Worm (Caenorhabditis elegans) whole organism, L2 larva: ENCODE data around the gene C08F1.8.

Source experiments
- F13H6.1 ChIP-seq: sonication (generic microtip); optimal IDR thresholded peaks from 2 replicates; lab custom pipeline; 2016; ENCODE audit warnings: missing genetic modification characterization, missing compliant biosample characterization
- R02D3.7 ChIP-seq: fragments of 150-350 bp; optimal IDR thresholded peaks from 2 replicates; lab custom pipeline; 2014; ENCODE audit warnings: missing biosample characterization, missing genetic modification characterization
- ZK546.5 ChIP-seq: sonication (generic microtip); optimal IDR thresholded peaks from 2 replicates; lab custom pipeline; 2017; ENCODE audit warnings: missing biosample characterization, missing genetic modification characterization
- alr-1 ChIP-seq: fragments of 150-350 bp; optimal IDR thresholded peaks from 2 replicates; lab custom pipeline; 2014; ENCODE audit warnings: missing biosample characterization, missing genetic modification characterization
- aly-2 ChIP-seq: fragments of 150-350 bp; optimal IDR thresholded peaks from 2 replicates; lab custom pipeline; 2014; ENCODE audit warnings: missing biosample characterization, missing genetic modification characterization
- ama-1 ChIP-seq: fragments of 150-350 bp; optimal IDR thresholded peaks from 2 replicates; lab custom pipeline; 2018; ENCODE audit warnings: inconsistent platforms
- blmp-1 ChIP-seq: sonication (generic microtip); optimal IDR thresholded peaks from 2 replicates; lab custom pipeline; 2017; ENCODE audit warnings: missing genetic modification characterization, mild to moderate bottlenecking, missing compliant biosample characterization, antibody characterized with exemption, moderate library complexity; ENCODE audit not compliant: insufficient read depth
- ceh-16 ChIP-seq: fragments of 150-350 bp; optimal IDR thresholded peaks from 2 replicates; lab custom pipeline; 2014; ENCODE audit warnings: missing biosample characterization, missing genetic modification characterization
- ceh-82 ChIP-seq: fragments of 150-350 bp; optimal IDR thresholded peaks from 2 replicates; lab custom pipeline; 2014; ENCODE audit warnings: missing biosample characterization, missing genetic modification characterization
- dmd-4 ChIP-seq: sonication (generic microtip); optimal IDR thresholded peaks from 2 replicates; lab custom pipeline; 2017; ENCODE audit warnings: missing biosample characterization, missing genetic modification characterization
- egl-27 ChIP-seq: sonication (generic microtip); optimal IDR thresholded peaks from 3 replicates; lab custom pipeline; 2017; ENCODE audit warnings: missing biosample characterization, missing genetic modification reagents, missing genetic modification characterization
- elt-1 ChIP-seq: fragments of 150-350 bp; optimal IDR thresholded peaks from 2 replicates; lab custom pipeline; 2014; ENCODE audit warnings: missing biosample characterization, missing genetic modification characterization
- elt-3 ChIP-seq: sonication (generic microtip); optimal IDR thresholded peaks from 2 replicates; lab custom pipeline; 2017; ENCODE audit warnings: missing biosample characterization, missing genetic modification characterization
- fos-1 ChIP-seq: fragments of 150-350 bp; optimal IDR thresholded peaks from 2 replicates; lab custom pipeline; 2014; ENCODE audit warnings: missing biosample characterization, missing genetic modification characterization
- gmeb-1 ChIP-seq: fragments of 150-350 bp; optimal IDR thresholded peaks from 2 replicates; lab custom pipeline; 2014; ENCODE audit warnings: missing biosample characterization, missing genetic modification characterization
- lin-13 ChIP-seq: fragments of 150-350 bp; optimal IDR thresholded peaks from 2 replicates; lab custom pipeline; 2014; ENCODE audit warnings: missing biosample characterization, missing genetic modification reagents, missing genetic modification characterization
- lin-39 ChIP-seq: fragments of 150-350 bp; optimal IDR thresholded peaks from 2 replicates; lab custom pipeline; 2014; ENCODE audit warnings: missing biosample characterization, missing genetic modification reagents, missing genetic modification characterization
- mab-5 ChIP-seq: fragments of 150-350 bp; optimal IDR thresholded peaks from 2 replicates; lab custom pipeline; 2014; ENCODE audit warnings: missing biosample characterization, missing genetic modification characterization
- mbf-1 ChIP-seq: sonication (generic microtip); optimal IDR thresholded peaks from 2 replicates; lab custom pipeline; 2017; ENCODE audit warnings: missing biosample characterization, missing genetic modification characterization
- mdl-1 ChIP-seq, 2 experiments: fragments of 150-350 bp in 1 of 2; sonication (generic microtip) in 1 of 2; optimal IDR thresholded peaks; 2 replicates each; lab custom pipeline; 2017; ENCODE audit warnings: missing biosample characterization in 2 of 2, missing genetic modification characterization in 2 of 2
- nhr-10 ChIP-seq: sonication (generic microtip); optimal IDR thresholded peaks from 2 replicates; lab custom pipeline; 2017; ENCODE audit warnings: missing biosample characterization, missing genetic modification characterization
- nhr-129 ChIP-seq: fragments of 150-350 bp; optimal IDR thresholded peaks from 2 replicates; lab custom pipeline; 2014; ENCODE audit warnings: missing biosample characterization, missing genetic modification characterization
- nhr-21 ChIP-seq: fragments of 150-350 bp; optimal IDR thresholded peaks from 2 replicates; lab custom pipeline; 2014; ENCODE audit warnings: missing biosample characterization, missing genetic modification characterization
- nhr-23 ChIP-seq: fragments of 150-350 bp; optimal IDR thresholded peaks from 2 replicates; lab custom pipeline; 2014; ENCODE audit warnings: missing biosample characterization, missing genetic modification reagents, missing genetic modification characterization
- nhr-237 ChIP-seq: fragments of 150-350 bp; optimal IDR thresholded peaks from 2 replicates; lab custom pipeline; 2014; ENCODE audit warnings: missing biosample characterization, missing genetic modification characterization
- nhr-77 ChIP-seq: fragments of 150-350 bp; optimal IDR thresholded peaks from 2 replicates; lab custom pipeline; 2014; ENCODE audit warnings: missing biosample characterization, missing genetic modification characterization
- sem-4 ChIP-seq: fragments of 150-350 bp; optimal IDR thresholded peaks from 2 replicates; lab custom pipeline; 2014; ENCODE audit warnings: missing biosample characterization, missing genetic modification reagents, missing genetic modification characterization
- skn-1 ChIP-seq: sonication (generic microtip); optimal IDR thresholded peaks from 2 replicates; lab custom pipeline; 2017; ENCODE audit warnings: missing biosample characterization, missing genetic modification characterization
- sma-3 ChIP-seq: sonication (generic microtip); optimal IDR thresholded peaks from 2 replicates; lab custom pipeline; 2016; ENCODE audit warnings: missing genetic modification reagents, missing genetic modification characterization, missing compliant biosample characterization
- sma-9 ChIP-seq, 2 experiments: fragments of 150-350 bp in 1 of 2; sonication (generic microtip) in 1 of 2; optimal IDR thresholded peaks; 2 replicates each; lab custom pipeline; 2014 to 2016; ENCODE audit warnings: missing genetic modification characterization in 2 of 2, mild to moderate bottlenecking in 1 of 2, missing biosample characterization in 1 of 2, missing compliant biosample characterization in 1 of 2, missing genetic modification reagents in 1 of 2, moderate library complexity in 1 of 2
- unc-55 ChIP-seq: fragments of 150-350 bp; sonication (generic microtip); optimal IDR thresholded peaks from 3 replicates; lab custom pipeline; 2014; ENCODE audit warnings: missing biosample characterization, missing genetic modification reagents, missing genetic modification characterization
- zag-1 ChIP-seq: fragments of 150-350 bp; optimal IDR thresholded peaks from 2 replicates; lab custom pipeline; 2014; ENCODE audit warnings: missing biosample characterization, missing genetic modification characterization
- ztf-1 ChIP-seq: fragments of 200-800 bp; sonication (Bioruptor generic); conservative IDR thresholded peaks from 2 replicates; pipeline ENCODE4 v1.3.6; 2022; ENCODE audit warnings: missing genetic modification characterization, missing compliant biosample characterization
- ztf-11 ChIP-seq: sonication (generic microtip); optimal IDR thresholded peaks from 2 replicates; lab custom pipeline; 2017; ENCODE audit warnings: missing biosample characterization, missing genetic modification characterization

The C08F1.8 gene

DNA sequence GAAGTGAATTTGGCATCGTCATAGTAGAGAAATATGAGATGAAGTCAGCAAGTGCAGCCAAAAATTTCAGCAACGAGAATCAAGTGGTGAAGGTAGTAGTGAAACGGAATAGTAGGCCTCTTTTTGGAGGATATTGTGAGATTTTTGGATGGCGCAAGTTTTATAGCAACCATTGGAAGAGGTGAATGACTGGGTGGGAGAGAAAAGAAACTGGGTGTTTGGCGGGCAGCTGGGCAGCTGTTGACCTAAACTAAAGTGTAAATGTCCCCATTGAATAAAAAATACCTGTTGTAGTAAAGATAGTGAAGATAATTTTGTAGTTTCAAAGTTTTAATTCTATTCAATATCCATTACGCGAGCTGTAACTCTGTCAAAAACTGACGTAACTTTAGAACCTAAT, 7.9 kb upstream of the C08F1.8 start:
- no peak for TF ChIP-seq sem-4
- no peak for TF ChIP-seq ceh-82
- no peak for TF ChIP-seq dmd-4
- no peak for TF ChIP-seq lin-39
- TF ChIP-seq, all 48 proteins: peak for 0

DNA sequence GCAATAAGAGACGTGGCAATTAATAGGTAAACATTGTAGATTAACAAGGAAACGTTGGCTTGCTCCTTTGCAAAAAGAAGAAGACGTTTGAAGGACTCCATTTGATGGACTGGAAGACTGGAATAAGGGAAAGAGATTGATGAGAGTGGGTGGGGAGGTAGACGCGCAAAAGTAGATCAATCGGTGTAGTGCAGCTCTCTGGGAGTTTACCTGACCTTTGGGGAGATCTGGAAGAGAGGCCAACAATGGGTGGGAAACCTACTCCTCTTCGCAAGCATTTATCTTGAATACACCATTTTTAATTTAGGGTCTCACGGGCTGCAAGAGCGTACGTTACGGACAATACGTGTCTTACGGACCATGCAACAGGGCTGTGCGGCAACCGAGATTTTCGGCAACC, 1.8 kb downstream of the C08F1.8 start, which contains the start of gene C08F1.12:
Gene C08F1.12, minus strand, starts transcription at position 101 of the 400 bp plus-strand sequence.
- TF ChIP-seq ama-1 (lab: Kevin White, UChicago) (no peak), alr-1 (no peak), nhr-237 (tag; lab: Kevin White, UChicago) (no peak), sma-3 (no peak), lin-39 (no peak), R02D3.7 (tag; lab: Kevin White, UChicago) (no peak), dmd-4 (no peak), gmeb-1 (tag; lab: Kevin White, UChicago) (no peak), nhr-129 (tag; lab: Kevin White, UChicago) (no peak), aly-2 (tag; lab: Kevin White, UChicago) (no peak), nhr-10 (tag; lab: Kevin White, UChicago) (no peak), ceh-16 (tag; lab: Kevin White, UChicago) (no peak), F13H6.1 (no peak), ztf-11 (no peak), skn-1 (tag; lab: Kevin White, UChicago) (no peak), elt-3 (tag; lab: Kevin White, UChicago) (no peak), fos-1 (tag; lab: Kevin White, UChicago) (no peak), ztf-1 (GFP tag; lab: Robert Waterston, UW) (no peak), nhr-21 (tag; lab: Kevin White, UChicago) (no peak)

DNA sequence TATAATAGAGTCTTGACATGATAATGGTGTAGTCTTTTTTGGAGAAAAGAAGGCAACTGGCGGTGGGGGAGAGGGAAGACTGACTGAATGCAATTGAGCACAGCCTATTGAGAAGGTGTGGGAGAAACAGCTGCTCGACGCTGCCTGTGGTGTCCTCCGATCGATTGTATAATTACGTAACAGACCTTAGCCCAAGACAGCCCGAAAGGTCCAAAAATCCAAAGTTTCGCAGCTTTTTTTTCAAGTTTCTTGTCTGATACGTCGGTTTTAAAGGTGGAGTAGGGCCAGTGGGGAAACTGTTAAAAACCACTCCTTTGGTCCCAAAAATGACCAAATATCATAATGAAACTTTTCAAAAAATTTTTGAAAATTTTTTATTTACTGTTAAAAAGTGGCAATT, 20.0 kb downstream of the C08F1.8 start, which contains the start of the genes C08F1.6 and fbxb-13:
Gene C08F1.6, minus strand, starts transcription at position 101 of the 400 bp plus-strand sequence.
Gene fbxb-13, plus strand, starts transcription at position 191 of the 400 bp plus-strand sequence.
- TF ChIP-seq sma-9 (GFP tag; optimal IDR thresholded peaks at IDR 0.05; lab: Kevin White, UChicago) (no peak), sma-9 (tag; optimal IDR thresholded peaks at IDR 0.05; lab: Kevin White, UChicago) (no peak), mbf-1 (tag; lab: Kevin White, UChicago) (no peak), unc-55 (GFP tag; lab: Kevin White, UChicago) (no peak), aly-2 (tag; lab: Kevin White, UChicago) (no peak), F13H6.1 (no peak), zag-1 (no peak), nhr-237 (tag; lab: Kevin White, UChicago) (no peak), gmeb-1 (tag; lab: Kevin White, UChicago) (no peak), lin-39 (no peak), blmp-1 (no peak), fos-1 (tag; lab: Kevin White, UChicago) (no peak)

DNA sequence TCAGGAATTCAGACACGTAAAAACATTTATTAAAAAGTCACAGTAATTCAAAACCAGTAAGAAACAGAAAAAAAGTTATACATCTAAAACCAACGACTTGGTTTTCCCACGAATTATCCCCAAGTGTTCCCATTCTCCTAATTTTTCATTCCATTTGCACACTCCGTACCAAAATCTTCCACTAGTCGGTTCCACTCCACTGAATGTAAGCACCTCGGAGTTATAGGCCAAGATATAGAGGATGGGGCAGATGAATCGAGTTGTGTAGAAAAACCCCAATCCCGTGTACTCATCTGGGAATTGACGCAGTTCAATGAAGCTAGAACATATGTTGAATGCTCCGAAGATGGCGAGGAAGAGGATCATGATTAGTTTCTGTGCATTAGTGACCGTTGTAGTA, 20.9 kb downstream of the C08F1.8 start:
- TF ChIP-seq lin-13 (GFP tag; lab: Kevin White, UChicago): no peak
- no peak for TF ChIP-seq mab-5 (tag; lab: Kevin White, UChicago)
- no peak for TF ChIP-seq ceh-16 (tag; lab: Kevin White, UChicago)
- TF ChIP-seq ztf-11: no peak
- TF ChIP-seq egl-27 (tag; lab: Kevin White, UChicago): no peak
- TF ChIP-seq ZK546.5 (tag; lab: Kevin White, UChicago): no peak
- TF ChIP-seq ceh-82: no peak
- TF ChIP-seq elt-1 (tag; lab: Kevin White, UChicago): no peak
- no peak for TF ChIP-seq nhr-77
- TF ChIP-seq blmp-1: no peak
- TF ChIP-seq gmeb-1 (tag; lab: Kevin White, UChicago): no peak
- TF ChIP-seq mdl-1 (tag; optimal IDR thresholded peaks at IDR 0.05; lab: Kevin White, UChicago): no peak
- TF ChIP-seq alr-1: no peak
- TF ChIP-seq nhr-23 (tag; lab: Kevin White, UChicago): no peak
- TF ChIP-seq aly-2 (tag; lab: Kevin White, UChicago): no peak
- no peak for TF ChIP-seq F13H6.1
- TF ChIP-seq dmd-4: no peak
- no peak for TF ChIP-seq skn-1 (tag; lab: Kevin White, UChicago)

DNA sequence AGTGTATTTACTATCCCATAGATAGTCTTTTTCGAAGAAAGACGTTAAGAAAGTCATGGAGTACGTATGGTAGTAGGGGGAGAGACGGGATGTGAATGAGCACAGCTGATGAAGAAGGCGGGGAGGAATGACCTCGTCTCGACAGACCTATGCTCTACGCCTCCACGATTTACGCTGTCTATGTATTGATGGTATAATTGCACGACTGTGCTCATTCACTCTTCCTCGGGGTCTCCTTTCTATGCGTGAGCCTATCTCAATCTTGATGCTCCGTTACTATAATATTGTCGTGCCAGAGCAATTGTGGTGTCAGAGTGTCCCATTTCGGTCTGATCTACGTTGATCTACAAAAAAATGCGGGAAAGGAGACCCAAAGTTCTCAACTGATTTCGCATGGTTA, 21.9 kb downstream of the C08F1.8 start, which contains the start of gene C08F1.10:
Gene C08F1.10, minus strand, starts transcription at position 101 of the 400 bp plus-strand sequence.
- no peak for TF ChIP-seq alr-1
- TF ChIP-seq gmeb-1 (tag; lab: Kevin White, UChicago): no peak
- no peak for TF ChIP-seq fos-1 (tag; lab: Kevin White, UChicago)
- no peak for TF ChIP-seq mdl-1 (tag; optimal IDR thresholded peaks at IDR 0.05; lab: Kevin White, UChicago)
